Worm (Caenorhabditis elegans): Measurements from ENCODE around the gene B0524.3.

Gene B0524.3

ce11 chrIII:1927230-1927629 is 39.8 kb downstream of the B0524.3 start:
- TF ChIP-seq ham-2 (GFP tag; optimal IDR thresholded peaks at IDR 0.05) (no peak), zip-8 (tag; optimal IDR thresholded peaks at IDR 0.05) (no peak), ceh-83 (GFP tag; optimal IDR thresholded peaks at IDR 0.05) (no peak), lin-13 (tag; optimal IDR thresholded peaks at IDR 0.05) (peak; percentile 65), ceh-43 (GFP tag; optimal IDR thresholded peaks at IDR 0.05) (no peak), hlh-1 (tag; optimal IDR thresholded peaks at IDR 0.05) (no peak), unc-120 (tag; optimal IDR thresholded peaks at IDR 0.05; ENCODE audit: poor library complexity, severe bottlenecking) (no peak), sem-2 (GFP tag; optimal IDR thresholded peaks at IDR 0.05) (no peak), lsy-2 (tag; optimal IDR thresholded peaks at IDR 0.05) (peak; percentile 61)

DNA sequence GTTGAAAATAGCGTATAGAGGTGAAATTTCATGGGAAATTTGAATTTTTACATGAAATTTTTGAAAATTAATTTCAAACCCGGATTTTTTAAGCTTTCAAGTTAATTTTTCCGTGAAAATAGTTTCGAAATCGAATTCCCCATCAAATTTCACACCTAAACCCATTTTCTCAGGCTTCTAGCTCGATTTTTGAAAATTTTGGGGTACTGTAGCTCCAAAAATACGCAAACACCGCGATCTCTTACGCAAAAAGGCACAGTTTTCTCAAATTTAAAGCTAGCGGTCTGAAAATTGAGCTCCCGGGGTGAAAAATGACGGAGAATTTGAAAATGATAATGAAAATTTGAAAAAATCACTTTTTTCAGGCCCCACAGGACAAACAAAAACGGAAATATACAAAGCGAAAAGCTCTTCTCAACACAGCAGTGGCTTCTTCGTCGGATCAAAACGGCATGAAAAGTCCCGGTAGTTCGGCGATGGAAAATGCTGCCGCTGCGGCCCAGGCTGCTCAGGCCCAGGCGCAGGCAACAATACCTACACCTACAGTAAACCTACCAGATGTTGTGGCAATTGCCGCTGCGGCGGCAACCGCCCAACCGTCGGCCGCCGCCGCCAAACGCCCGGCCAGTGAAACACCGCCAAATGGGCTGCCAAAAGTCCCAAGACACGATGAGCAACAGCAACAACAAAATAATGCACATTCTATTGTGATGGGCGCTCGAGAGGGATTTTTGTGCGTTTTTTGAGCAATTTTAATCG is 41.5 kb downstream of the B0524.3 start:
- no peak for TF ChIP-seq lin-32 (GFP tag; optimal IDR thresholded peaks at IDR 0.05)
- no peak for TF ChIP-seq ceh-43 (GFP tag; optimal IDR thresholded peaks at IDR 0.05)
- TF ChIP-seq drap-1 (GFP tag; optimal IDR thresholded peaks at IDR 0.05), result no peak
- TF ChIP-seq lin-13 (tag; optimal IDR thresholded peaks at IDR 0.05), result peak; percentile 11
- TF ChIP-seq unc-120 (tag; optimal IDR thresholded peaks at IDR 0.05; ENCODE audit: poor library complexity, severe bottlenecking), result no peak
- TF ChIP-seq ceh-83 (GFP tag; optimal IDR thresholded peaks at IDR 0.05), result no peak
- TF ChIP-seq lsy-2 (tag; optimal IDR thresholded peaks at IDR 0.05), result peak; percentile 3
- TF ChIP-seq flh-1 (GFP tag; optimal IDR thresholded peaks at IDR 0.05), result no peak
- no peak for TF ChIP-seq nhr-2 (tag; optimal IDR thresholded peaks at IDR 0.05)

- no peak for TF ChIP-seq nhr-237 (tag; optimal IDR thresholded peaks at IDR 0.05)
- no peak for TF ChIP-seq ces-1 (GFP tag; optimal IDR thresholded peaks at IDR 0.05)
- TF ChIP-seq bed-3 (GFP tag; optimal IDR thresholded peaks at IDR 0.05), result no peak
- no peak for TF ChIP-seq blmp-1 (tag; optimal IDR thresholded peaks at IDR 0.05)
- no peak for TF ChIP-seq unc-62 (GFP tag; optimal IDR thresholded peaks at IDR 0.05)
- no peak for TF ChIP-seq flh-1 (GFP tag; optimal IDR thresholded peaks at IDR 0.05)
- TF ChIP-seq mls-2 (tag; optimal IDR thresholded peaks at IDR 0.05), result no peak
- TF ChIP-seq ztf-11 (tag; optimal IDR thresholded peaks at IDR 0.05), result no peak
- no peak for TF ChIP-seq lin-32 (GFP tag; optimal IDR thresholded peaks at IDR 0.05)
Observed at ce11 chrIII:1930714-1931273, 43.3 kb downstream of the B0524.3 start.

ce11 chrIII:1931509-1931908 is 44.1 kb downstream of the B0524.3 start:
- TF ChIP-seq lsy-2 (tag; optimal IDR thresholded peaks at IDR 0.05), result peak; percentile 12
- no peak for TF ChIP-seq elt-1 (tag; optimal IDR thresholded peaks at IDR 0.05; ENCODE audit: borderline replicate concordance, insufficient read depth)

DNA sequence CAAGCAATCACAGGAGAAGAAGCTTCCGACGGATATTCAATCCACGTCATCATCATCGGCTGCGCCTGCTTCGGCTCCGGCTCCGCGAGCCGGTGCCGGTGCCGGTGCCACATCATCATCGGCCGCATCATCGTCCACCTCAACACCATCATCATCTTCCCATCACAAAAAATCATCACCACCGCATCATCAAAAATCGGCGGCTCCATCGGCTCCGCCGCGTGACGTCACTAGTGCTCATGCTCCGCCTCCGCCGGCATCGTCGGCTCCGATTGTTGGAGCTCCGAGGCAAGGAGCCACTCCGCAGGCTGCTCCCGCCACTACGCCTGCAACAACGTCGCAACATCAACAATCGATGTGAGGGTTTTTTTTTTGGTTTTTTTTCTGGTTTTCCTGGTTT is 44.6 kb downstream of the B0524.3 start:
- TF ChIP-seq ham-2 (GFP tag; optimal IDR thresholded peaks at IDR 0.05), result no peak

- TF ChIP-seq flh-1 (GFP tag; optimal IDR thresholded peaks at IDR 0.05) (no peak), sem-2 (GFP tag; optimal IDR thresholded peaks at IDR 0.05) (no peak), zip-8 (tag; optimal IDR thresholded peaks at IDR 0.05) (no peak), mls-2 (tag; optimal IDR thresholded peaks at IDR 0.05) (no peak), ces-1 (GFP tag; optimal IDR thresholded peaks at IDR 0.05) (no peak), tbx-8 (GFP tag; optimal IDR thresholded peaks at IDR 0.05) (no peak), lin-13 (tag; optimal IDR thresholded peaks at IDR 0.05) (no peak), bed-3 (GFP tag; optimal IDR thresholded peaks at IDR 0.05) (no peak), mab-5 (tag; optimal IDR thresholded peaks at IDR 0.05) (no peak), nhr-76 (tag; optimal IDR thresholded peaks at IDR 0.05) (no peak), ham-2 (GFP tag; optimal IDR thresholded peaks at IDR 0.05) (no peak), lsy-2 (tag; optimal IDR thresholded peaks at IDR 0.05) (no peak), sptf-1 (tag; optimal IDR thresholded peaks at IDR 0.05) (no peak), elt-1 (tag; optimal IDR thresholded peaks at IDR 0.05; ENCODE audit: borderline replicate concordance, insufficient read depth) (no peak)
Observed at ce11 chrIII:1934141-1934540, 46.7 kb downstream of the B0524.3 start.

Measured in whole organism, mixed stage, embryonic.